Fruit fly (Drosophila melanogaster) whole organism, prepupa: ENCODE measurements around the gene CG13458.

Experiments
- Blimp-1 ChIP-seq: fragments of 200-800 bp; sonication (Bioruptor generic); optimal IDR thresholded peaks from 3 replicates; lab custom pipeline; 2017; ENCODE audit warnings: missing biosample characterization, missing genetic modification characterization, mild to moderate bottlenecking, moderate library complexity, missing genetic modification reagents
- CG10631 ChIP-seq: fragments of 200-800 bp; sonication (Bioruptor generic); optimal IDR thresholded peaks from 2 replicates; lab custom pipeline; 2016; ENCODE audit warnings: missing biosample characterization, missing genetic modification characterization
- CG10669 ChIP-seq: fragments of 200-800 bp; sonication (Bioruptor generic); optimal IDR thresholded peaks from 3 replicates; lab custom pipeline; 2018; ENCODE audit warnings: missing biosample characterization, mild to moderate bottlenecking, missing genetic modification characterization, moderate library complexity
- CG11762 ChIP-seq: fragments of 200-800 bp; sonication (Bioruptor generic); optimal IDR thresholded peaks from 3 replicates; lab custom pipeline; 2016; ENCODE audit warnings: missing biosample characterization, missing genetic modification characterization; ENCODE audit not compliant: insufficient read depth
- CG15336 ChIP-seq: fragments of 200-800 bp; sonication (Bioruptor generic); IDR thresholded peaks from 2 replicates; pipeline ENCODE4 v1.3.6; 2022; ENCODE audit warnings: missing biosample characterization, missing genetic modification characterization
- CG16779 ChIP-seq: fragments of 200-800 bp; sonication (Bioruptor generic); optimal IDR thresholded peaks from 3 replicates; lab custom pipeline; 2017; ENCODE audit warnings: missing biosample characterization, mild to moderate bottlenecking, missing genetic modification characterization
- CG3032 ChIP-seq: fragments of 200-800 bp; optimal IDR thresholded peaks from 2 replicates; lab custom pipeline; 2019; ENCODE audit warnings: missing biosample characterization, mild to moderate bottlenecking, missing genetic modification characterization, moderate library complexity
- CG31627 ChIP-seq: fragments of 200-800 bp; sonication (Bioruptor generic); optimal IDR thresholded peaks from 3 replicates; lab custom pipeline; 2016; ENCODE audit warnings: missing biosample characterization, missing genetic modification characterization
- CG6163 ChIP-seq: fragments of 200-800 bp; sonication (Bioruptor generic); IDR thresholded peaks from 3 replicates; pipeline ENCODE4 v1.3.6; 2022; ENCODE audit warnings: missing biosample characterization, missing genetic modification characterization
- CG6276 ChIP-seq: fragments of 200-800 bp; sonication (Bioruptor generic); optimal IDR thresholded peaks from 2 replicates; lab custom pipeline; 2017; ENCODE audit warnings: missing biosample characterization, mild to moderate bottlenecking, missing genetic modification characterization
- CG6792 ChIP-seq: fragments of 200-800 bp; sonication (Bioruptor generic); optimal IDR thresholded peaks from 3 replicates; lab custom pipeline; 2016; ENCODE audit warnings: missing biosample characterization, missing genetic modification characterization
- CG6808 ChIP-seq: fragments of 200-800 bp; sonication (Bioruptor generic); optimal IDR thresholded peaks from 3 replicates; lab custom pipeline; 2017; ENCODE audit warnings: missing biosample characterization, missing genetic modification characterization, mild to moderate bottlenecking, moderate library complexity, missing genetic modification reagents
- CG6854 ChIP-seq: fragments of 200-800 bp; sonication (Bioruptor generic); optimal IDR thresholded peaks from 2 replicates; lab custom pipeline; 2017; ENCODE audit warnings: missing biosample characterization, mild to moderate bottlenecking, missing genetic modification characterization
- CG7368 ChIP-seq: fragments of 200-800 bp; sonication (Bioruptor generic); optimal IDR thresholded peaks from 3 replicates; lab custom pipeline; 2016; ENCODE audit warnings: missing biosample characterization, missing genetic modification characterization
- CG8119 ChIP-seq: fragments of 200-800 bp; sonication (Bioruptor generic); IDR thresholded peaks from 3 replicates; pipeline ENCODE4 v1.3.6; 2022; ENCODE audit warnings: missing biosample characterization, missing genetic modification characterization
- CG8319 ChIP-seq: fragments of 200-800 bp; sonication (Bioruptor generic); optimal IDR thresholded peaks from 3 replicates; lab custom pipeline; 2016; ENCODE audit warnings: missing biosample characterization, missing genetic modification characterization
- CG8632 ChIP-seq: fragments of 200-800 bp; sonication (Bioruptor generic); optimal IDR thresholded peaks from 3 replicates; lab custom pipeline; 2016; ENCODE audit warnings: missing biosample characterization, missing genetic modification characterization
- CG9139 ChIP-seq: fragments of 200-800 bp; sonication (Bioruptor generic); optimal IDR thresholded peaks from 3 replicates; lab custom pipeline; 2017; ENCODE audit warnings: missing biosample characterization, mild to moderate bottlenecking, missing genetic modification characterization
- Eip75B ChIP-seq: fragments of 200-800 bp; sonication (Bioruptor generic); optimal IDR thresholded peaks from 3 replicates; lab custom pipeline; 2016; ENCODE audit warnings: missing biosample characterization, missing genetic modification characterization
- Eip93F ChIP-seq: fragments of 200-800 bp; sonication (Bioruptor generic); optimal IDR thresholded peaks from 2 replicates; lab custom pipeline; 2016; ENCODE audit warnings: missing biosample characterization, mild to moderate bottlenecking, missing genetic modification characterization
- Ets21C ChIP-seq: fragments of 200-800 bp; sonication (Bioruptor generic); optimal IDR thresholded peaks from 3 replicates; lab custom pipeline; 2016; ENCODE audit warnings: missing biosample characterization, missing genetic modification characterization
- Gug ChIP-seq: fragments of 200-800 bp; sonication (Bioruptor generic); IDR thresholded peaks from 2 replicates; pipeline ENCODE4 v1.3.6; 2022; ENCODE audit warnings: missing biosample characterization, missing genetic modification characterization
- Hr39 ChIP-seq: fragments of 200-800 bp; sonication (Bioruptor generic); optimal IDR thresholded peaks from 2 replicates; lab custom pipeline; 2016; ENCODE audit warnings: missing biosample characterization, missing genetic modification characterization
- Hr4 ChIP-seq: fragments of 200-800 bp; sonication (Bioruptor generic); optimal IDR thresholded peaks from 3 replicates; lab custom pipeline; 2016; ENCODE audit warnings: missing biosample characterization, missing genetic modification characterization
- Lpt ChIP-seq: fragments of 200-800 bp; sonication (Bioruptor generic); optimal IDR thresholded peaks from 3 replicates; lab custom pipeline; 2016; ENCODE audit warnings: missing biosample characterization, missing genetic modification characterization
- Met ChIP-seq: fragments of 200-800 bp; sonication (Bioruptor generic); optimal IDR thresholded peaks from 3 replicates; lab custom pipeline; 2016; ENCODE audit warnings: missing biosample characterization, missing genetic modification characterization
- OdsH ChIP-seq: fragments of 200-800 bp; sonication (Bioruptor generic); optimal IDR thresholded peaks from 3 replicates; lab custom pipeline; 2016; ENCODE audit warnings: missing biosample characterization, missing genetic modification characterization
- Smox ChIP-seq: fragments of 200-800 bp; sonication (Bioruptor generic); optimal IDR thresholded peaks from 3 replicates; lab custom pipeline; 2016; ENCODE audit warnings: missing biosample characterization, missing genetic modification characterization
- Sox14 ChIP-seq: fragments of 200-800 bp; sonication (Bioruptor generic); optimal IDR thresholded peaks from 3 replicates; lab custom pipeline; 2016; ENCODE audit warnings: missing biosample characterization, missing genetic modification characterization
- Sox15 ChIP-seq: fragments of 200-800 bp; sonication (Bioruptor generic); optimal IDR thresholded peaks from 3 replicates; lab custom pipeline; 2016; ENCODE audit warnings: missing biosample characterization, missing genetic modification characterization
- cyc ChIP-seq: fragments of 200-800 bp; sonication (Bioruptor generic); optimal IDR thresholded peaks from 3 replicates; lab custom pipeline; 2016; ENCODE audit warnings: missing biosample characterization, missing genetic modification characterization
- dsx ChIP-seq: fragments of 200-800 bp; optimal IDR thresholded peaks from 3 replicates; lab custom pipeline; 2019; ENCODE audit warnings: missing biosample characterization, mild to moderate bottlenecking, missing genetic modification characterization, moderate library complexity; ENCODE audit not compliant: poor library complexity, severe bottlenecking
- eg ChIP-seq: fragments of 200-800 bp; sonication (Bioruptor generic); IDR thresholded peaks from 3 replicates; pipeline ENCODE4 v1.3.6; 2022; ENCODE audit warnings: missing biosample characterization, missing genetic modification characterization
- fd59A ChIP-seq: fragments of 200-800 bp; sonication (Bioruptor generic); optimal IDR thresholded peaks from 2 replicates; lab custom pipeline; 2017; ENCODE audit warnings: missing biosample characterization, mild to moderate bottlenecking, missing genetic modification characterization, missing genetic modification reagents
- fkh ChIP-seq: fragments of 200-800 bp; sonication (Bioruptor generic); optimal IDR thresholded peaks from 3 replicates; lab custom pipeline; 2017; ENCODE audit warnings: missing biosample characterization, mild to moderate bottlenecking, missing genetic modification characterization, moderate library complexity
- net ChIP-seq: fragments of 200-800 bp; sonication (Bioruptor generic); optimal IDR thresholded peaks from 3 replicates; lab custom pipeline; 2016; ENCODE audit warnings: missing biosample characterization, missing genetic modification characterization
- pdm3 ChIP-seq: fragments of 200-800 bp; sonication (Bioruptor generic); optimal IDR thresholded peaks from 3 replicates; lab custom pipeline; 2016; ENCODE audit warnings: missing biosample characterization, missing genetic modification characterization
- ss ChIP-seq, 2 experiments: fragments of 200-800 bp; sonication (Bioruptor generic); optimal IDR thresholded peaks; 2 replicates in 1 of 2; 3 replicates in 1 of 2; lab custom pipeline; 2017 to 2018; ENCODE audit warnings: mild to moderate bottlenecking in 2 of 2, missing biosample characterization in 2 of 2, missing genetic modification characterization in 2 of 2, moderate library complexity in 1 of 2
- svp ChIP-seq: fragments of 200-800 bp; sonication (Bioruptor generic); peaks from one replicate; lab custom pipeline; 2016; ENCODE audit warnings: missing biosample characterization, missing genetic modification characterization
- vri ChIP-seq: fragments of 200-800 bp; sonication (Bioruptor generic); optimal IDR thresholded peaks from 3 replicates; lab custom pipeline; 2016; ENCODE audit warnings: missing biosample characterization, mild to moderate bottlenecking, missing genetic modification characterization

Gene CG13458

dm6 chr3L:15084288-15084687, 29.1 kb upstream of the CG13458 start:
- no peak for TF ChIP-seq vri (GFP tag; lab: Kevin White, UChicago)
- TF ChIP-seq Ets21C (GFP tag; lab: Kevin White, UChicago), result no peak
- TF ChIP-seq Sox14 (GFP tag; lab: Kevin White, UChicago), result no peak
- TF ChIP-seq CG8119 (GFP tag; lab: Robert Waterston, UW), result no peak
- no peak for TF ChIP-seq Met (GFP tag; lab: Kevin White, UChicago)
- TF ChIP-seq CG6854 (GFP tag; lab: Kevin White, UChicago), result no peak
- no peak for TF ChIP-seq Hr39
- TF ChIP-seq OdsH, result no peak
- TF ChIP-seq Sox15 (GFP tag; lab: Kevin White, UChicago), result no peak
- no peak for TF ChIP-seq Smox
- TF ChIP-seq Hr4 (GFP tag; lab: Kevin White, UChicago), result no peak
- TF ChIP-seq Eip93F, result no peak
- no peak for TF ChIP-seq CG8319 (GFP tag; lab: Kevin White, UChicago)
- no peak for TF ChIP-seq CG7368 (GFP tag; lab: Kevin White, UChicago)
- no peak for TF ChIP-seq dsx (GFP tag; lab: Kevin White, UChicago)
- no peak for TF ChIP-seq Gug (GFP tag; lab: Robert Waterston, UW)

- TF ChIP-seq pdm3 (GFP tag; lab: Kevin White, UChicago) (no peak), CG10631 (no peak), CG16779 (no peak), Lpt (GFP tag; lab: Kevin White, UChicago) (no peak), CG6792 (GFP tag; lab: Kevin White, UChicago) (no peak), Eip75B (no peak), CG6163 (GFP tag; lab: Robert Waterston, UW) (no peak), CG3032 (tag; lab: Kevin White, UChicago) (no peak), cyc (no peak), CG8119 (GFP tag; lab: Robert Waterston, UW) (no peak), CG15336 (GFP tag; lab: Robert Waterston, UW) (peak; percentile 17; the same call in 1 of the 2 replicates), vri (GFP tag; lab: Kevin White, UChicago) (no peak), fkh (GFP tag; lab: Kevin White, UChicago) (no peak), CG11762 (GFP tag; lab: Kevin White, UChicago) (no peak), CG8632 (GFP tag; lab: Kevin White, UChicago) (no peak), fd59A (GFP tag; lab: Kevin White, UChicago) (no peak), svp (GFP tag; lab: Kevin White, UChicago) (peak; percentile 95), Ets21C (GFP tag; lab: Kevin White, UChicago) (no peak), Smox (no peak), CG6276 (GFP tag; lab: Kevin White, UChicago) (peak; percentile 5), Eip93F (no peak)
These were observed 25.1 kb upstream of the CG13458 start for dm6 chr3L:15088285-15088684.

dm6 chr3L:15089083-15089704, 24.2 kb upstream of the CG13458 start:
- TF ChIP-seq dsx (GFP tag; lab: Kevin White, UChicago) (no peak), Sox14 (GFP tag; lab: Kevin White, UChicago) (no peak), OdsH (no peak), CG7368 (GFP tag; lab: Kevin White, UChicago) (no peak), CG31627 (GFP tag; lab: Kevin White, UChicago) (no peak), ss (GFP tag; optimal IDR thresholded peaks at IDR 0.05; lab: Kevin White, UChicago) (no peak), eg (GFP tag; lab: Robert Waterston, UW) (no peak), CG6808 (GFP tag; lab: Kevin White, UChicago) (no peak), net (GFP tag; lab: Kevin White, UChicago) (no peak), CG10669 (GFP tag; lab: Kevin White, UChicago) (no peak), CG8632 (GFP tag; lab: Kevin White, UChicago) (no peak), CG15336 (GFP tag; lab: Robert Waterston, UW) (no peak), Blimp-1 (GFP tag; lab: Kevin White, UChicago) (no peak), CG9139 (no peak), Sox15 (GFP tag; lab: Kevin White, UChicago) (no peak)
